Worm (Caenorhabditis elegans): ENCODE measurements around the gene cdk-5.

The cdk-5 gene

ce11 chrIII:13462965-13463783, 3.0 kb downstream of the cdk-5 start, which contains the start of gene ant-1.1 (continued):
- TF ChIP-seq mab-9 (GFP tag; IDR thresholded peaks at IDR 0.05): peak; percentile 93
- peak; percentile 93 for TF ChIP-seq lin-14 (GFP tag; optimal IDR thresholded peaks at IDR 0.05)
- peak; percentile 78 for TF ChIP-seq lir-3 (tag; optimal IDR thresholded peaks at IDR 0.05; ENCODE audit: poor library complexity)
- peak; percentile 37 for TF ChIP-seq hlh-4 (tag; optimal IDR thresholded peaks at IDR 0.05)
- peak; percentile 37 for TF ChIP-seq aly-2 (tag; optimal IDR thresholded peaks at IDR 0.05)
- TF ChIP-seq sox-4 (tag; optimal IDR thresholded peaks at IDR 0.05): peak; percentile 80
- peak; percentile 71 for TF ChIP-seq mef-2 (tag; optimal IDR thresholded peaks at IDR 0.05)
- peak; percentile 99 for TF ChIP-seq lsy-2 (tag; optimal IDR thresholded peaks at IDR 0.05)
- peak; percentile 92 for TF ChIP-seq mep-1 (tag; optimal IDR thresholded peaks at IDR 0.05)
- TF ChIP-seq efl-3 (GFP tag; optimal IDR thresholded peaks at IDR 0.05): peak; percentile 16
- TF ChIP-seq nhr-12 (tag; optimal IDR thresholded peaks at IDR 0.05): no peak
- peak; percentile 98 for TF ChIP-seq fkh-8 (tag; optimal IDR thresholded peaks at IDR 0.05)
- TF ChIP-seq dsc-1 (tag; optimal IDR thresholded peaks at IDR 0.05): peak; percentile 96
- peak; percentile 87 to 99 (median 95) for TF ChIP-seq ceh-82 (tag; optimal IDR thresholded peaks at IDR 0.05)
- peak; percentile 100 for TF ChIP-seq C34B4.2 (tag; optimal IDR thresholded peaks at IDR 0.05)
- TF ChIP-seq fos-1 (tag; optimal IDR thresholded peaks at IDR 0.05): peak; percentile 72
- peak in 1 of 2 experiments; percentile 87 for TF ChIP-seq ztf-11 (tag; optimal IDR thresholded peaks at IDR 0.05)
- peak; percentile 67; the same call in 1 of the 2 replicates for TF ChIP-seq unc-98 (GFP tag; IDR thresholded peaks at IDR 0.05)
- TF ChIP-seq lin-15B (tag; optimal IDR thresholded peaks at IDR 0.05): peak; percentile 94
- TF ChIP-seq fkh-10 (GFP tag; optimal IDR thresholded peaks at IDR 0.05): peak; percentile 70
- peak; percentile 38 for TF ChIP-seq ceh-90 (tag; optimal IDR thresholded peaks at IDR 0.05)
- TF ChIP-seq nhr-20 (tag; optimal IDR thresholded peaks at IDR 0.05): peak; percentile 95
- TF ChIP-seq hlh-17 (GFP tag; optimal IDR thresholded peaks at IDR 0.05; ENCODE audit: borderline replicate concordance): no peak
- TF ChIP-seq hpl-2 (GFP tag; optimal IDR thresholded peaks at IDR 0.05): peak; percentile 2
- TF ChIP-seq nhr-76 (tag; optimal IDR thresholded peaks at IDR 0.05): no peak
- TF ChIP-seq nhr-77 (tag; optimal IDR thresholded peaks at IDR 0.05): peak; percentile 94
- TF ChIP-seq pax-3 (tag; optimal IDR thresholded peaks at IDR 0.05): peak; percentile 96
- peak; percentile 95 for TF ChIP-seq xbp-1 (tag; optimal IDR thresholded peaks at IDR 0.05)
- peak; percentile 98 for TF ChIP-seq nhr-47 (tag; optimal IDR thresholded peaks at IDR 0.05)
- no peak for TF ChIP-seq pqm-1 (tag; optimal IDR thresholded peaks at IDR 0.05)
- TF ChIP-seq lin-13 (GFP tag; optimal IDR thresholded peaks at IDR 0.05): peak; percentile 96
- peak; percentile 87 for TF ChIP-seq zip-4 (GFP tag; optimal IDR thresholded peaks at IDR 0.05)
- peak; percentile 98 for TF ChIP-seq lin-35 (GFP tag; optimal IDR thresholded peaks at IDR 0.05)
- TF ChIP-seq tbx-2 (tag; optimal IDR thresholded peaks at IDR 0.05): peak; percentile 96
- TF ChIP-seq sptf-1 (tag; optimal IDR thresholded peaks at IDR 0.05): no peak
- no peak for TF ChIP-seq pag-3 (tag; optimal IDR thresholded peaks at IDR 0.05; ENCODE audit: borderline replicate concordance, insufficient read depth)
- peak; percentile 96 for TF ChIP-seq nhr-85 (tag)
- peak in 5 of 6 experiments; percentile 39 to 86 (median 60) for TF ChIP-seq elt-3 (tag; optimal IDR thresholded peaks at IDR 0.05)
- TF ChIP-seq nhr-11 (tag; optimal IDR thresholded peaks at IDR 0.05): peak; percentile 61
- peak; percentile 96 for TF ChIP-seq nhr-90 (tag; optimal IDR thresholded peaks at IDR 0.05; ENCODE audit: poor library complexity)
- peak; percentile 88 for TF ChIP-seq ceh-8 (GFP tag; optimal IDR thresholded peaks at IDR 0.05)
- no peak for TF ChIP-seq zag-1 (tag; optimal IDR thresholded peaks at IDR 0.05)
- TF ChIP-seq egl-13 (tag; optimal IDR thresholded peaks at IDR 0.05): peak; percentile 90
- peak; percentile 97 for TF ChIP-seq snu-23 (GFP tag; optimal IDR thresholded peaks at IDR 0.05)
- peak; percentile 95 for TF ChIP-seq swsn-7 (tag; optimal IDR thresholded peaks at IDR 0.05)
- TF ChIP-seq sup-37 (GFP tag; optimal IDR thresholded peaks at IDR 0.05): peak; percentile 87
- peak; percentile 59 for TF ChIP-seq elt-2 (tag; optimal IDR thresholded peaks at IDR 0.05)
- TF ChIP-seq unc-62 (GFP tag; optimal IDR thresholded peaks at IDR 0.05): no peak
- peak in 1 of 2 experiments; percentile 32 for TF ChIP-seq egl-27 (tag; optimal IDR thresholded peaks at IDR 0.05)
- TF ChIP-seq isw-1 (GFP tag; IDR thresholded peaks at IDR 0.05): peak; percentile 97
